Worm (Caenorhabditis elegans) whole organism, L4 larva: ENCODE results near the gene F45E4.6.
A peak's percentile ranks its signal among the peaks of the same experiment; 100 is the strongest.

ENCODE experiments used
- D1046.2 ChIP-seq: fragments of 200-800 bp; sonication (Bioruptor generic); IDR thresholded peaks from 2 replicates; pipeline ENCODE4 v1.3.6; 2022; ENCODE audit warnings: missing genetic modification characterization, missing compliant biosample characterization
- F49E8.2 ChIP-seq: sonication (generic microtip); optimal IDR thresholded peaks from 2 replicates; lab custom pipeline; 2016; ENCODE audit warnings: missing compliant biosample characterization, mild to moderate bottlenecking, missing genetic modification characterization, borderline replicate concordance
- R02D3.7 ChIP-seq: fragments of 150-350 bp; sonication (generic microtip); optimal IDR thresholded peaks from 3 replicates; lab custom pipeline; 2014; ENCODE audit warnings: missing biosample characterization, missing genetic modification characterization
- ama-1 ChIP-seq: fragments of 150-350 bp; optimal IDR thresholded peaks from 2 replicates; lab custom pipeline; 2014; ENCODE audit warnings: inconsistent platforms, mixed read lengths
- lsy-2 ChIP-seq, 2 experiments: fragments of 150-350 bp in 1 of 2; sonication (generic microtip) in 1 of 2; optimal IDR thresholded peaks; 2 replicates each; lab custom pipeline; 2014 to 2017; ENCODE audit warnings: missing biosample characterization in 2 of 2, missing genetic modification characterization in 2 of 2
- mes-2 ChIP-seq: sonication (generic microtip); optimal IDR thresholded peaks from 2 replicates; lab custom pipeline; 2016; ENCODE audit warnings: missing genotype, mild to moderate bottlenecking, missing genetic modification characterization, missing compliant biosample characterization; ENCODE audit not compliant: poor library complexity, severe bottlenecking
- nhr-6 ChIP-seq: fragments of 150-350 bp; optimal IDR thresholded peaks from 2 replicates; lab custom pipeline; 2014; ENCODE audit warnings: missing biosample characterization, missing genetic modification characterization
- nhr-77 ChIP-seq: fragments of 150-350 bp; optimal IDR thresholded peaks from 2 replicates; lab custom pipeline; 2014; ENCODE audit warnings: missing biosample characterization, missing genetic modification characterization
- pqm-1 ChIP-seq: sonication (generic microtip); optimal IDR thresholded peaks from 2 replicates; lab custom pipeline; 2017; ENCODE audit warnings: missing biosample characterization, missing genetic modification characterization
- snpc-4 ChIP-seq: fragments of 150-350 bp; optimal IDR thresholded peaks from 2 replicates; lab custom pipeline; 2014; ENCODE audit warnings: missing biosample characterization, missing genetic modification characterization
- ztf-11 ChIP-seq: fragments of 150-350 bp; optimal IDR thresholded peaks from 2 replicates; lab custom pipeline; 2014; ENCODE audit warnings: missing biosample characterization, missing genetic modification characterization

DNA sequence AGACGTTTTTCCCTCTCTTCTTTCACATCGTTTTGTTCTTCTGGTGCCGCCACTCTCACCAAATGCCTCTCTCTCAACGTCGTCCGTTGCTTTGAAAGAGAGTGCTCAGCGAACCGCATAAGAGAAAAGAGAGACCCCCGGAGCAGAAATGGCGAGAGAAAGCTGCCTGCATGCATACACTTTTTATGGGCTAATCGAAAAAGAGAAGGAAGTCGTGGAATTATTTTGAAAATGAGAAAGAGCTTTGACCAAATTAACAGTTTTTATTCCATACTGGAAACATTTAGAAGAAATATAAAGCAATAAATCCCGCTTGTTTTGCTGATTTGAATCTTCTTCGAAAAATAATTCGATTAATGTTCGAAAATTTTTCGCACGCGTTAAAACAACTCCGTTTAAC is 11.9 kb downstream of the F45E4.6 start:
- TF ChIP-seq nhr-6 = no peak
- no peak for TF ChIP-seq nhr-77
- no peak for TF ChIP-seq F49E8.2 (tag; lab: Kevin White, UChicago)
- no peak for TF ChIP-seq ama-1
- no peak for TF ChIP-seq ztf-11 (tag; lab: Kevin White, UChicago)
- TF ChIP-seq mes-2 (tag; lab: Kevin White, UChicago) = peak; percentile 26
- TF ChIP-seq R02D3.7 = no peak
- TF ChIP-seq D1046.2 (GFP tag; lab: Robert Waterston, UW) = no peak
- no peak for TF ChIP-seq snpc-4 (tag; lab: Kevin White, UChicago)
- no peak for TF ChIP-seq lsy-2 (tag; optimal IDR thresholded peaks at IDR 0.05; lab: Kevin White, UChicago)
- TF ChIP-seq pqm-1 (tag; lab: Kevin White, UChicago) = no peak
